Fruit fly (Drosophila melanogaster) whole organism, embryonic: ENCODE measurements around the gene Spase12.

ENCODE experiments used
- Ada2b ChIP-seq: fragments of 200-800 bp; sonication (Bioruptor generic); IDR thresholded peaks from 2 replicates; pipeline ENCODE4 v1.3.6; 2022; ENCODE audit warnings: missing biosample characterization, missing genetic modification characterization
- B-H2 ChIP-seq: fragments of 200-800 bp; sonication (Bioruptor generic); optimal IDR thresholded peaks from 2 replicates; lab custom pipeline; 2018; ENCODE audit warnings: missing biosample characterization, mild to moderate bottlenecking, missing genetic modification characterization
- BEAF-32 ChIP-seq: fragments of 200-800 bp; sonication (Bioruptor generic); optimal IDR thresholded peaks from 3 replicates; lab custom pipeline; 2017; ENCODE audit warnings: missing biosample characterization, missing genetic modification characterization, mild to moderate bottlenecking, moderate library complexity, missing genetic modification reagents
- Bgb ChIP-seq: fragments of 200-800 bp; sonication (Bioruptor generic); IDR thresholded peaks from 2 replicates; pipeline ENCODE4 v1.3.6; 2022; ENCODE audit warnings: missing biosample characterization, missing genetic modification characterization; ENCODE audit not compliant: partially characterized antibody
- CG10267 ChIP-seq: fragments of 200-800 bp; sonication (Bioruptor generic); optimal IDR thresholded peaks from 2 replicates; lab custom pipeline; 2018; ENCODE audit warnings: missing biosample characterization, mild to moderate bottlenecking, missing genetic modification characterization, moderate library complexity
- CG11723 ChIP-seq: fragments of 200-800 bp; sonication (Bioruptor generic); optimal IDR thresholded peaks from 2 replicates; lab custom pipeline; 2017; ENCODE audit warnings: missing biosample characterization, mild to moderate bottlenecking, missing genetic modification characterization
- CG12104 ChIP-seq: fragments of 200-800 bp; sonication (Bioruptor generic); optimal IDR thresholded peaks from 3 replicates; lab custom pipeline; 2016; ENCODE audit warnings: missing biosample characterization, missing genetic modification characterization
- CG12769 ChIP-seq: fragments of 200-800 bp; sonication (Bioruptor generic); optimal IDR thresholded peaks from 2 replicates; lab custom pipeline; 2019; ENCODE audit warnings: missing biosample characterization, mild to moderate bottlenecking, missing genetic modification characterization, moderate library complexity
- CG13287 ChIP-seq: fragments of 200-800 bp; sonication (Bioruptor generic); IDR thresholded peaks from 2 replicates; pipeline ENCODE4 v1.3.6; 2022; ENCODE audit warnings: missing biosample characterization, missing genetic modification characterization; ENCODE audit not compliant: partially characterized antibody
- CG15011 ChIP-seq: fragments of 200-800 bp; sonication (Bioruptor generic); optimal IDR thresholded peaks from 3 replicates; lab custom pipeline; 2018; ENCODE audit warnings: missing biosample characterization, mild to moderate bottlenecking, missing genetic modification characterization
- CG1529 ChIP-seq: fragments of 200-800 bp; sonication (Bioruptor generic); optimal IDR thresholded peaks from 3 replicates; lab custom pipeline; 2018; ENCODE audit warnings: missing biosample characterization, missing genetic modification characterization
- CG1603 ChIP-seq: fragments of 200-800 bp; sonication (Bioruptor generic); optimal IDR thresholded peaks from 2 replicates; lab custom pipeline; 2019; ENCODE audit warnings: missing biosample characterization, mild to moderate bottlenecking, missing genetic modification characterization, moderate library complexity
- CG2116 ChIP-seq: fragments of 200-800 bp; sonication (Bioruptor generic); optimal IDR thresholded peaks from 3 replicates; lab custom pipeline; 2018; ENCODE audit warnings: missing biosample characterization, mild to moderate bottlenecking, missing genetic modification characterization
- CG31388 ChIP-seq: fragments of 200-800 bp; sonication (Bioruptor generic); optimal IDR thresholded peaks from 2 replicates; lab custom pipeline; 2016; ENCODE audit warnings: missing biosample characterization, missing genetic modification characterization
- CG3995 ChIP-seq: fragments of 200-800 bp; sonication (Bioruptor generic); optimal IDR thresholded peaks from 3 replicates; lab custom pipeline; 2016; ENCODE audit warnings: missing biosample characterization, missing genetic modification characterization
- CG6791 ChIP-seq: fragments of 200-800 bp; sonication (Bioruptor generic); IDR thresholded peaks from 3 replicates; pipeline ENCODE4 v1.3.6; 2022; ENCODE audit warnings: missing biosample characterization, missing genetic modification characterization; ENCODE audit not compliant: partially characterized antibody
- CG7372 ChIP-seq: fragments of 200-800 bp; sonication (Bioruptor generic); IDR thresholded peaks from 2 replicates; pipeline ENCODE4 v1.3.6; 2022; ENCODE audit warnings: missing biosample characterization, missing genetic modification characterization
- CG7963 ChIP-seq: fragments of 200-800 bp; sonication (Bioruptor generic); IDR thresholded peaks from 3 replicates; pipeline ENCODE4 v1.3.6; 2022; ENCODE audit warnings: missing biosample characterization, missing genetic modification characterization; ENCODE audit not compliant: partially characterized antibody
- CG8765 ChIP-seq: fragments of 200-800 bp; sonication (Bioruptor generic); IDR thresholded peaks from 2 replicates; pipeline ENCODE4 v1.3.6; 2022; ENCODE audit warnings: missing biosample characterization, missing genetic modification characterization
- CG9609 ChIP-seq: fragments of 200-800 bp; sonication (Bioruptor generic); optimal IDR thresholded peaks from 3 replicates; lab custom pipeline; 2016; ENCODE audit warnings: missing biosample characterization, missing genetic modification characterization
- Dp ChIP-seq: fragments of 200-800 bp; sonication (Bioruptor generic); optimal IDR thresholded peaks from 2 replicates; lab custom pipeline; 2018; ENCODE audit warnings: missing biosample characterization, mild to moderate bottlenecking, missing genetic modification characterization, moderate library complexity
- Fer3 ChIP-seq: fragments of 200-800 bp; sonication (Bioruptor generic); optimal IDR thresholded peaks from 2 replicates; lab custom pipeline; 2018; ENCODE audit warnings: missing biosample characterization, mild to moderate bottlenecking, missing genetic modification characterization, moderate library complexity
- Hr78 ChIP-seq, 2 experiments: fragments of 200-800 bp in 1 of 2; fragments of >200 bp in 1 of 2; sonication (Bioruptor generic) in 1 of 2; optimal IDR thresholded peaks; 2 replicates each; lab custom pipeline; 2017 to 2019; ENCODE audit warnings: missing biosample characterization in 2 of 2, missing genetic modification characterization in 2 of 2, mild to moderate bottlenecking in 1 of 2, moderate library complexity in 1 of 2
- MESR4 ChIP-seq: fragments of 200-800 bp; sonication (Bioruptor generic); optimal IDR thresholded peaks from 2 replicates; lab custom pipeline; 2018; ENCODE audit warnings: missing biosample characterization, mild to moderate bottlenecking, missing genetic modification characterization, moderate library complexity
- Mes4 ChIP-seq: fragments of 200-800 bp; sonication (Bioruptor generic); optimal IDR thresholded peaks from 2 replicates; lab custom pipeline; 2016; ENCODE audit warnings: missing biosample characterization, missing genetic modification characterization
- Mrtf ChIP-seq: fragments of 200-800 bp; sonication (Bioruptor generic); IDR thresholded peaks from 3 replicates; pipeline ENCODE4 v1.3.6; 2022; ENCODE audit warnings: missing biosample characterization, missing genetic modification characterization
- Myb ChIP-seq: fragments of 200-800 bp; sonication (Bioruptor generic); optimal IDR thresholded peaks from 2 replicates; lab custom pipeline; 2016; ENCODE audit warnings: missing biosample characterization, missing genetic modification characterization
- NC2α ChIP-seq: fragments of 200-800 bp; sonication (Bioruptor generic); optimal IDR thresholded peaks from 2 replicates; lab custom pipeline; 2016; ENCODE audit warnings: missing biosample characterization, missing genetic modification characterization
- NC2β ChIP-seq: fragments of 200-800 bp; sonication (Bioruptor generic); optimal IDR thresholded peaks from 2 replicates; lab custom pipeline; 2016; ENCODE audit warnings: missing biosample characterization, missing genetic modification characterization
- Nf-YA ChIP-seq: fragments of 200-800 bp; sonication (Bioruptor generic); IDR thresholded peaks from 2 replicates; pipeline ENCODE4 v1.3.6; 2022; ENCODE audit warnings: missing biosample characterization, missing genetic modification characterization
- Poxn ChIP-seq: fragments of 200-800 bp; sonication (Bioruptor generic); IDR thresholded peaks from 2 replicates; pipeline ENCODE4 v1.3.6; 2022; ENCODE audit warnings: missing biosample characterization, missing genetic modification characterization
- Ssrp ChIP-seq: fragments of 200-800 bp; sonication (Bioruptor generic); optimal IDR thresholded peaks from 2 replicates; lab custom pipeline; 2018; ENCODE audit warnings: missing biosample characterization, mild to moderate bottlenecking, missing genetic modification characterization, moderate library complexity
- Stat92E ChIP-seq, 3 experiments: fragments of >200 bp in 2 of 3; fragments of 200-800 bp in 1 of 3; sonication (Bioruptor generic) in 1 of 3; optimal IDR thresholded peaks; 2 replicates each; lab custom pipeline; 2017 to 2019; ENCODE audit warnings: missing biosample characterization in 3 of 3, missing genetic modification characterization in 3 of 3, mild to moderate bottlenecking in 1 of 3, moderate library complexity in 1 of 3
- chinmo ChIP-seq: fragments of 200-800 bp; sonication (Bioruptor generic); IDR thresholded peaks from 4 replicates; pipeline ENCODE4 v1.3.6; 2022; ENCODE audit warnings: missing biosample characterization, missing genetic modification characterization; ENCODE audit not compliant: partially characterized antibody
- da ChIP-seq: fragments of 200-800 bp; sonication (Bioruptor generic); optimal IDR thresholded peaks from 2 replicates; lab custom pipeline; 2016; ENCODE audit warnings: missing biosample characterization, missing genetic modification characterization
- dpn ChIP-seq, 2 experiments: fragments of 200-800 bp; sonication (Bioruptor generic); optimal IDR thresholded peaks; 3 replicates each; lab custom pipeline; 2016; ENCODE audit warnings: missing biosample characterization in 2 of 2, missing genetic modification characterization in 2 of 2
- en ChIP-seq: fragments of 200-800 bp; sonication (Bioruptor generic); optimal IDR thresholded peaks from 2 replicates; lab custom pipeline; 2016; ENCODE audit warnings: missing biosample characterization, missing genetic modification characterization
- fru ChIP-seq: fragments of >200 bp; optimal IDR thresholded peaks from 2 replicates; lab custom pipeline; 2017
- gcm2 ChIP-seq: fragments of 200-800 bp; sonication (Bioruptor generic); optimal IDR thresholded peaks from 2 replicates; lab custom pipeline; 2016; ENCODE audit warnings: missing biosample characterization, missing genetic modification characterization
- grau ChIP-seq: fragments of 200-800 bp; optimal IDR thresholded peaks from 3 replicates; lab custom pipeline; 2019; ENCODE audit warnings: missing biosample characterization, mild to moderate bottlenecking, missing genetic modification characterization, moderate library complexity
- hkb ChIP-seq, 2 experiments: fragments of 200-800 bp in 1 of 2; fragments of >200 bp in 1 of 2; sonication (Bioruptor generic) in 1 of 2; IDR thresholded peaks in 1 of 2; optimal IDR thresholded peaks in 1 of 2; 2 replicates each; pipeline versions ENCODE4 v1.3.6 to Lab custom; 2017 to 2022; ENCODE audit warnings: missing biosample characterization in 1 of 2, missing genetic modification characterization in 1 of 2
- lov ChIP-seq, 2 experiments: fragments of 200-800 bp in 1 of 2; fragments of >200 bp in 1 of 2; sonication (Bioruptor generic) in 1 of 2; IDR thresholded peaks in 1 of 2; optimal IDR thresholded peaks in 1 of 2; 2 replicates in 1 of 2; 3 replicates in 1 of 2; pipeline versions ENCODE4 v1.3.6 to Lab custom; 2017 to 2022; ENCODE audit warnings: missing biosample characterization in 1 of 2, missing genetic modification characterization in 1 of 2
- nmo ChIP-seq: fragments of 200-800 bp; sonication (Bioruptor generic); optimal IDR thresholded peaks from 2 replicates; lab custom pipeline; 2018; ENCODE audit warnings: missing biosample characterization, mild to moderate bottlenecking, missing genetic modification characterization, moderate library complexity
- onecut ChIP-seq: fragments of 200-800 bp; sonication (Bioruptor generic); IDR thresholded peaks from 2 replicates; pipeline ENCODE4 v1.3.6; 2022; ENCODE audit warnings: missing biosample characterization, missing genetic modification characterization
- psq ChIP-seq: fragments of 200-800 bp; sonication (Bioruptor generic); optimal IDR thresholded peaks from 2 replicates; lab custom pipeline; 2017; ENCODE audit warnings: missing biosample characterization, missing genetic modification characterization
- sens ChIP-seq: fragments of 200-800 bp; sonication (Bioruptor generic); peaks from one replicate; lab custom pipeline; 2016; ENCODE audit warnings: missing biosample characterization, missing genetic modification characterization
- sob ChIP-seq: fragments of 200-800 bp; sonication (Bioruptor generic); IDR thresholded peaks from 2 replicates; pipeline ENCODE4 v1.3.6; 2022; ENCODE audit warnings: missing biosample characterization, missing genetic modification characterization
- sr ChIP-seq: fragments of 200-800 bp; sonication (Bioruptor generic); IDR thresholded peaks from 3 replicates; pipeline ENCODE4 v1.3.6; 2022; ENCODE audit warnings: missing biosample characterization, missing genetic modification characterization
- stwl ChIP-seq: fragments of 200-800 bp; sonication (Bioruptor generic); optimal IDR thresholded peaks from 3 replicates; lab custom pipeline; 2018; ENCODE audit warnings: missing biosample characterization, mild to moderate bottlenecking, missing genetic modification characterization, moderate library complexity
- vnd ChIP-seq: fragments of 200-800 bp; sonication (Bioruptor generic); IDR thresholded peaks from 3 replicates; pipeline ENCODE4 v1.3.6; 2022; ENCODE audit warnings: missing biosample characterization, missing genetic modification characterization; ENCODE audit not compliant: partially characterized antibody

Gene Spase12

dm6 chr3R:29490912-29491311 lies at the start of gene Spase12:
TSS of gene Spase12 (minus strand) at chr3R:29491150.
- TF ChIP-seq CG3995 (GFP tag; lab: Kevin White, UChicago) (peak; percentile 55), CG1529 (GFP tag; lab: Kevin White, UChicago) (no peak), MESR4 (GFP tag; lab: Kevin White, UChicago) (peak; percentile 78), CG9609 (GFP tag; lab: Kevin White, UChicago) (no peak), sens (GFP tag; lab: Kevin White, UChicago) (peak; percentile 13), hkb (optimal IDR thresholded peaks at IDR 0.05; lab: Kevin White, UChicago) (no peak), hkb (GFP tag; IDR thresholded peaks at IDR 0.05; lab: Robert Waterston, UW) (no peak), Mrtf (GFP tag; lab: Robert Waterston, UW) (no peak), CG8765 (GFP tag; lab: Robert Waterston, UW) (no peak), CG7963 (GFP tag; lab: Robert Waterston, UW) (no peak), CG1603 (tag; lab: Kevin White, UChicago) (peak; percentile 42), Dp (peak; percentile 76), dpn (GFP tag; optimal IDR thresholded peaks at IDR 0.05; lab: Kevin White, UChicago) (no peak), Ssrp (no peak), Poxn (no peak), stwl (tag; lab: Kevin White, UChicago) (peak; percentile 29), Ada2b (GFP tag; lab: Robert Waterston, UW) (no peak), lov (optimal IDR thresholded peaks at IDR 0.05; lab: Kevin White, UChicago) (no peak), lov (GFP tag; IDR thresholded peaks at IDR 0.05; lab: Robert Waterston, UW) (no peak), Stat92E (GFP tag; optimal IDR thresholded peaks at IDR 0.05; lab: Kevin White, UChicago) (peak in 1 of 3 experiments; percentile 50), NC2β (GFP tag; lab: Kevin White, UChicago) (no peak), da (GFP tag; lab: Kevin White, UChicago) (no peak), BEAF-32 (GFP tag; lab: Kevin White, UChicago) (peak; percentile 7), gcm2 (GFP tag; lab: Kevin White, UChicago) (no peak), en (no peak), sob (no peak), Fer3 (no peak), CG12769 (tag; lab: Kevin White, UChicago) (no peak), CG6791 (peak; percentile 40; the same call in 1 of the 3 replicates), onecut (no peak), CG7372 (no peak), CG31388 (GFP tag; lab: Kevin White, UChicago) (no peak), sr (GFP tag; lab: Robert Waterston, UW) (no peak), CG11723 (GFP tag; lab: Kevin White, UChicago) (no peak), B-H2 (GFP tag; lab: Kevin White, UChicago) (no peak), fru (lab: Kevin White, UChicago) (no peak), CG12104 (no peak), psq (GFP tag; lab: Kevin White, UChicago) (no peak), NC2α (GFP tag; lab: Kevin White, UChicago) (no peak), Bgb (GFP tag; lab: Robert Waterston, UW) (no peak), chinmo (0 out of 4 replicates have a peak, but pooled peaks have one; percentile 48), Hr78 (GFP tag; optimal IDR thresholded peaks at IDR 0.05; lab: Kevin White, UChicago) (no peak), nmo (GFP tag; lab: Kevin White, UChicago) (no peak), CG2116 (GFP tag; lab: Kevin White, UChicago) (no peak), vnd (GFP tag; lab: Robert Waterston, UW) (no peak), Mes4 (no peak), CG15011 (GFP tag; lab: Kevin White, UChicago) (no peak), CG10267 (tag; lab: Kevin White, UChicago) (peak; percentile 19), Nf-YA (GFP tag; lab: Robert Waterston, UW) (no peak), grau (no peak), CG13287 (GFP tag; lab: Robert Waterston, UW) (peak; percentile 38; the same call in 1 of the 2 replicates), Myb (GFP tag; lab: Kevin White, UChicago) (peak; percentile 44)
